Fruit fly (Drosophila melanogaster): Measurements from ENCODE around the gene ND-23.

Gene ND-23

DNA sequence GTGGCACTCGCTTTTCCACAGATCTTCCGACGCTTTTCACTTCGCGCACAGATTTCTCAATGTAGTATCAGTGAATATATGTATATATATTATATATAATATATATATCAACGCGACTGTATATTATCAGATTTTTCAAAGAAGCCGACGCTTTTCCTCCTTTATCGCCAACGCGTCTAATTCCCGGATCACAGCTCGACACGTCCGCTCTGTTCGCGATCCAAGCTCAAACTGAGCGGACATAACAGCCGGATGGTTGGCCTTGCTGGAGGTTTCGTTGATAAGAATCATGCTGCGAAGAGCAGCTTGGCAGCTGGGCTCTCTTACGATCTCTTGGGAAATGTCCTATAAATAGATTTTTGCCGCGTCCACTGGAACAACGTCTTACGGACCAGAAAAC lies 16.4 kb upstream of the ND-23 start, which contains the start of gene cv-d:
Gene cv-d (minus strand): TSS at position 235 of the 400 bp plus-strand sequence.
- peak; percentile 57 for TF ChIP-seq cic (GFP tag; optimal IDR thresholded peaks at IDR 0.05)
- no peak for TF ChIP-seq CG7101 (tag; optimal IDR thresholded peaks at IDR 0.05)

DNA sequence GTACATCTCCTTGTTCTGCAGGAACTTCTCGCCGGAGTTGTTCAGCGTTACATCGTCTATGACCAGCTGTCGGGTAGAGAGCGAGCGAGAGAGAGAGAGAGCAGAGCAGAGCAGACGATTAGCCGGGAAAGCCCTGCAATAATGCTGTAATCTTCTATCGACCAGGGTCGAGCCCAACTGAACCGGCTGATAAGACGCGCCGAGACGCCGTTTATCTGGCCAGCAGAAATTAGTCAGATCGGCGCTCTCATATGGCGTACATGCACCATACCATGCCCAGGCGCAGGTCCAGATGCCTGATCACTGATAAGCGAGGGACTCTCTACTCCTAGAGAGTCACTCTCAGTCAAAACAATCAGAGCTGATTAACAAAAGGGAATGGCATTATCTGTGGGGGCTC lies 15.0 kb upstream of the ND-23 start:
- TF ChIP-seq cic (GFP tag; optimal IDR thresholded peaks at IDR 0.05) = no peak
- TF ChIP-seq Mnt (GFP tag; optimal IDR thresholded peaks at IDR 0.05) = no peak
- TF ChIP-seq cnc (optimal IDR thresholded peaks at IDR 0.05) = no peak
- TF ChIP-seq CG14711 (tag; optimal IDR thresholded peaks at IDR 0.05) = no peak
- TF ChIP-seq ovo (GFP tag; optimal IDR thresholded peaks at IDR 0.05) = no peak
- TF ChIP-seq bab1 (GFP tag; optimal IDR thresholded peaks at IDR 0.05) = no peak
- TF ChIP-seq CG7045 (GFP tag; optimal IDR thresholded peaks at IDR 0.05) = no peak

DNA sequence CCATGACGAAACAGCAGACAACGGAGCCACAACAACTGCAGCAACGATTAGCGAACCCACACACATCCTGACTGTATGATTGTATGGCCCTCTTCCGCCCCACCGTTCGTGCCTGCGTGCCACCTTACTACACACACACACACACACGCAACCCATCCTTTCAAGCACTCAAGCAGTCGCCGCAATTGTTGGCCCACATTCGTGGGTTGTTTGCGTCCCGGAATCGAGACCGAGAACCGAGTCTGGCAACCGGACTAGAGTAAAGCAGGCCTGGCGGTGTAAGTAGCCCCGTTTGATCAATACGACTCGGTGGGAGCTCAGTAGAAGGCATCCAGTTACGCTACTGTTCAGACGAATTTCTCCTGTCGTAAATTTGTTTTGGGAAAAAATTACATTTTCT lies 9.3 kb upstream of the ND-23 start, which contains the start of gene CG4546:
Gene CG4546 (plus strand): TSS at position 301 of the 400 bp plus-strand sequence.
- TF ChIP-seq CG5204 (GFP tag; optimal IDR thresholded peaks at IDR 0.05) (no peak), CG7045 (GFP tag; optimal IDR thresholded peaks at IDR 0.05) (no peak), CG33017 (tag; optimal IDR thresholded peaks at IDR 0.05) (no peak)

DNA sequence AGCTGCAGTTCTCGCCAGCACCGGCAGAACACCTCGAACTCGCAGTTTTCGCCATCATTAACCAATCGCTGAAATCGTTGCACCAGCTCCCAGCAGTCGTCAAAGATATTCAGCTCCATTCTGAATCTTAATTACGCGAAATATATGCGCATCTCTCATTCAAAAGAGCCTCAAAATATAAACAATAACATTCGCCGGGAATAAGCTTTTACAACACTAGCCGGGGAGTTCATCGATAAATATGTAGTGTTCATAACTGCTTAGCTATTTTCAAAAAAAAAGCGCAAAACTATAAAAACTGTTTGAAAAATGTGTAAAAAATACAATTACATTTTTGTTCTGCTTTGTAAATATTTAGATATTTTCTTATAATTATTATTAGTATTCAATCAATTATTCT lies 2.4 kb upstream of the ND-23 start, which contains the start of gene Pbp45:
Gene Pbp45 (minus strand): TSS at position 222 of the 400 bp plus-strand sequence.
- TF ChIP-seq cnc (optimal IDR thresholded peaks at IDR 0.05) (no peak), CG14711 (tag; optimal IDR thresholded peaks at IDR 0.05) (peak; percentile 32), CG5204 (GFP tag; optimal IDR thresholded peaks at IDR 0.05) (no peak), CG11617 (GFP tag; optimal IDR thresholded peaks at IDR 0.05) (no peak), Crg-1 (GFP tag; optimal IDR thresholded peaks at IDR 0.05) (peak; percentile 23), toe (GFP tag; optimal IDR thresholded peaks at IDR 0.05) (no peak), CG12768 (GFP tag; optimal IDR thresholded peaks at IDR 0.05) (no peak), Mnt (GFP tag; optimal IDR thresholded peaks at IDR 0.05) (no peak), CG7101 (tag; optimal IDR thresholded peaks at IDR 0.05) (peak; percentile 41), ovo (GFP tag; optimal IDR thresholded peaks at IDR 0.05) (no peak), tj (GFP tag; optimal IDR thresholded peaks at IDR 0.05) (peak; percentile 35), cic (GFP tag; optimal IDR thresholded peaks at IDR 0.05) (no peak), CG7045 (GFP tag; optimal IDR thresholded peaks at IDR 0.05) (no peak), CG1620 (GFP tag; optimal IDR thresholded peaks at IDR 0.05) (peak; percentile 14), CG33017 (tag; optimal IDR thresholded peaks at IDR 0.05) (no peak), pad (GFP tag; optimal IDR thresholded peaks at IDR 0.05) (peak; percentile 16), kay (GFP tag; ENCODE audit: borderline replicate concordance) (no peak)

DNA sequence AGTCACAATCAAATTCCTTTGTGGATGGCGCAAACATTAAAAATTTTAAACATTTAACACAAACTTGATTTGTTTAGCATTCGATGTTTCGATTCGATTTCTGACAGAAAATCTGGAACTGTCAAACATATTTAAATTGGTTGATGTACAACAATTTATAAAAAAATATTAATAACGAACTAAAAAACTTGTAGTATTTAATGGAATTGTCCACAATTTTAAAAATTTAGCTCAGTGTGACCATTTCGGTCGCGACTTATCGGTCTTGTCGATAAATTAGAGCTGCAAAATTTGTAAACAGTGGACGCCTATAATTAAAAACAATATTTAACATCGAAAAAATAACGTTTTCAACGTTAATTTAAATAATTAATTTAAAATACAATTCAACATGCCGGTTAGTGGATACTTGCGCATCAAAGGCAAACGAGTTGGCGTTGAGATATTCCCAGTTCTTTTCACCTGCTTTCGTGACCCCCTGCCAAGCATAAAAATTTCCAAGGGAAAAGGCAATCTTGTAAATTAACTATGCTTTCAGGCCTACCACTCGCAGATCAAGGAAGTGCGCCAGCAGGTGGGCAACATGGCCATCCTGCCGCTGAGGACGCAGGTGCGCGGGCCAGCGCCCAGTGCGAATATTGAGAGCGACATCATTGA lies 2.4 kb downstream of the ND-23 start, which contains the start of the genes CG43317 and Arpc3A:
Gene CG43317 (minus strand): TSS at position 51 of the 657 bp plus-strand sequence.
Gene Arpc3A (plus strand): TSS at position 274 of the 657 bp plus-strand sequence.
- no peak for TF ChIP-seq ovo (GFP tag; optimal IDR thresholded peaks at IDR 0.05)
- peak; percentile 89 for TF ChIP-seq kay (GFP tag; ENCODE audit: borderline replicate concordance)

DNA sequence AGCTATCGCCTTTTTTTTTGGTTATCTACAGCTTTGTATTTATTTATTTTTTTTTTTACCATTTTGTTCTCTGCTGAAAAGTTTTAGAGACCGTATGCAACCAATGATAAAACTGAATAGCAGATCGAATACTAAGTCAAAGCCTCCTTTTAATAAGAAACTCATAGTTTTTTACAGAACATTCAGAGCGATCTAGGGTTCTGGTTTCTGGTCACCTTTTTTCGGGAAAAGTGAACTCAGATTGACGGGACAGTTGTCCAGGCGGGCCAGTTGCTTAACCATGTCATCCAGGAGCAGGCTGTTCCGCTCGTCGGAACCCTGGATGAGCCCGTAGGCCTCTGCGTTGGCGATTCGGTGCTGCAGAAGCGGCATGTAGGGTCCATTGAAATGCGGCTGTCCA lies 3.6 kb downstream of the ND-23 start, which contains the start of gene CG43318:
Gene CG43318 (minus strand): TSS at position 101 of the 400 bp plus-strand sequence.
- no peak for TF ChIP-seq CG7045 (GFP tag; optimal IDR thresholded peaks at IDR 0.05)

DNA sequence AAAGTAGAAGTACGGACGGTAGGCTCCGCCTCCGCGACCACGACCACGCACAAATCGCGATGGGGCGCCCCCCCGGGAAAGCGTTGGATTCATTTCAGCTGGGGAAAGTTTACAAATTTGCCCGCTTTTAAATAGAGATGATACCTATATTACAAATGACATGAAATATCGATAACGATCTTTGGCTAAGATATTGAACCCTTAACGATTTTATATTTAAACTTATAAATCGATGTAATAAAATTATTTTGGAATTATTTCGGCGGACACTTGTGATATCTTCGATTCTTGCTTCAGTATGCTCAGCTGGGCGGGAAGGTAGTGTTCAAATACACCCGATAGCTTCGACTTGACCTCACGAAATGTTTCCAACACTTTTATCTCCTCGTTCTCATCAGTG lies 4.4 kb downstream of the ND-23 start, which contains the start of gene rec:
Gene rec (minus strand): TSS at position 108 of the 400 bp plus-strand sequence.
- TF ChIP-seq CG1620 (GFP tag; optimal IDR thresholded peaks at IDR 0.05) = no peak
- no peak for TF ChIP-seq tj (GFP tag; optimal IDR thresholded peaks at IDR 0.05)
- no peak for TF ChIP-seq CG7101 (tag; optimal IDR thresholded peaks at IDR 0.05)

DNA sequence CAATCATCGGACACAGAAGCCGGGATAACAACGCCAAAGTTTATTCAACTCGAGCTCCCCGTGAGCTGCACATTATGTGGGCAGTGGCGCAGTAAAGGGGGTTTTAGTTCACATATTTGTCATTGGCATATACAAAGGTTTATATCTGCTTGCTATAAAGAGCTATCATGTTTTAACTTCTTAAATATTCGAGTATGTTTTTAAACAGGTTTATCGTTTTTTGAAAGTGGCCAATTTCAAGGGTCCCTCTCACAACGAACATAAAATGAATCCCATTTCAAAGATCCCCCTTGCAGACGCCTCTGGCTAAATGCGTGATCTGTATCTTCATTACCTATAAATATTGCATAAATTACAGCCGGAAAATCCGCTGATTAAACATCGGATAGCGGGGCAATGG lies 9.4 kb downstream of the ND-23 start:
- no peak for TF ChIP-seq CG7045 (GFP tag; optimal IDR thresholded peaks at IDR 0.05)
- TF ChIP-seq CG12768 (GFP tag; optimal IDR thresholded peaks at IDR 0.05) = no peak
- TF ChIP-seq kay (GFP tag; ENCODE audit: borderline replicate concordance) = peak; percentile 20

DNA sequence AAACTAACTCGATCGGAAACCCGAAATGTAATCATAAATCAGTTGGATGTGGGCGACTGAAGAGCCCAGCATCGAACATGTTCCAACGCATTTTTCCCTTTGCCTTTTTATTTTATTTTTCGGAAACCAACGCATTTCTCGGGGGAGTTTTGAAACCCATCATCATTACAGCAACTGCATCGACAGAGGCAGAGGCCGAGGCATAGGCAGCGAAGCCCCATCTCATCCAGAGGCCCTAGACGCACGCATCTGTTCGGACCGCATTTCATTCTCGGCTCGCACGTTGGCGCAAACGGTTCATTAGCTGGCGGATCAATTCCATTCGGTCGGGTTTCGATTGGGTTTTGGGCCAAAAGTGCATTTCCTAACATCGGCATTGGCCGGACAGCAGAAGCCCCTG lies 11.4 kb downstream of the ND-23 start, which contains the start of gene CG4576:
Gene CG4576 (plus strand): TSS at position 227 of the 400 bp plus-strand sequence.
- TF ChIP-seq ovo (GFP tag; optimal IDR thresholded peaks at IDR 0.05) (no peak), CG14711 (tag; optimal IDR thresholded peaks at IDR 0.05) (no peak), CG5204 (GFP tag; optimal IDR thresholded peaks at IDR 0.05) (no peak), cnc (optimal IDR thresholded peaks at IDR 0.05) (no peak)

Data from whole organism, adult.